Fruit fly (Drosophila melanogaster) whole organism, embryonic: ENCODE results near the gene Polr1F.

Experiments
- B-H1 ChIP-seq: fragments of 200-800 bp; sonication (Bioruptor generic); IDR thresholded peaks from 3 replicates; pipeline ENCODE4 v1.3.6; 2022; ENCODE audit warnings: missing biosample characterization, missing genetic modification characterization
- CG10147 ChIP-seq: fragments of 200-800 bp; sonication (Bioruptor generic); optimal IDR thresholded peaks from 2 replicates; lab custom pipeline; 2019; ENCODE audit warnings: missing biosample characterization, mild to moderate bottlenecking, missing genetic modification characterization, moderate library complexity
- CG10462 ChIP-seq: fragments of 200-800 bp; sonication (Bioruptor generic); optimal IDR thresholded peaks from 2 replicates; lab custom pipeline; 2016; ENCODE audit warnings: missing biosample characterization, missing genetic modification characterization
- CG11085 ChIP-seq: fragments of 200-800 bp; sonication (Bioruptor generic); IDR thresholded peaks from 2 replicates; pipeline ENCODE4 v1.3.6; 2022; ENCODE audit warnings: missing biosample characterization, missing genetic modification characterization
- CG11560 ChIP-seq: fragments of 200-800 bp; sonication (Bioruptor generic); IDR thresholded peaks from 3 replicates; pipeline ENCODE4 v1.3.6; 2022; ENCODE audit warnings: missing biosample characterization, missing genetic modification characterization
- CG1233 ChIP-seq: fragments of 200-800 bp; sonication (Bioruptor generic); optimal IDR thresholded peaks from 4 replicates; lab custom pipeline; 2018; ENCODE audit warnings: missing biosample characterization, mild to moderate bottlenecking, missing genetic modification characterization
- CG16813 ChIP-seq: fragments of 200-800 bp; sonication (Bioruptor generic); IDR thresholded peaks from 3 replicates; pipeline ENCODE4 v1.3.6; 2022; ENCODE audit warnings: missing biosample characterization, missing genetic modification characterization; ENCODE audit not compliant: partially characterized antibody
- CG17359 ChIP-seq: fragments of 200-800 bp; sonication (Bioruptor generic); optimal IDR thresholded peaks from 3 replicates; lab custom pipeline; 2018; ENCODE audit warnings: missing biosample characterization, mild to moderate bottlenecking, missing genetic modification characterization, moderate library complexity
- CG1792 ChIP-seq: fragments of 200-800 bp; sonication (Bioruptor generic); optimal IDR thresholded peaks from 2 replicates; lab custom pipeline; 2016; ENCODE audit warnings: missing biosample characterization, missing genetic modification characterization
- CG2120 ChIP-seq: fragments of 200-800 bp; sonication (Bioruptor generic); optimal IDR thresholded peaks from 3 replicates; lab custom pipeline; 2016; ENCODE audit warnings: missing biosample characterization, missing genetic modification characterization
- CG34224 ChIP-seq: fragments of 200-800 bp; sonication (Bioruptor generic); IDR thresholded peaks from 3 replicates; pipeline ENCODE4 v1.3.6; 2022; ENCODE audit warnings: missing biosample characterization, missing genetic modification characterization; ENCODE audit not compliant: partially characterized antibody
- CG3847 ChIP-seq: fragments of 200-800 bp; sonication (Bioruptor generic); IDR thresholded peaks from 2 replicates; pipeline ENCODE4 v1.3.6; 2022; ENCODE audit warnings: missing biosample characterization, missing genetic modification characterization
- CG4707 ChIP-seq: fragments of 200-800 bp; sonication (Bioruptor generic); optimal IDR thresholded peaks from 2 replicates; lab custom pipeline; 2018; ENCODE audit warnings: missing biosample characterization, mild to moderate bottlenecking, missing genetic modification characterization, moderate library complexity
- CG6791 ChIP-seq: fragments of 200-800 bp; sonication (Bioruptor generic); IDR thresholded peaks from 3 replicates; pipeline ENCODE4 v1.3.6; 2022; ENCODE audit warnings: missing biosample characterization, missing genetic modification characterization; ENCODE audit not compliant: partially characterized antibody
- CG8281 ChIP-seq: fragments of 200-800 bp; sonication (Bioruptor generic); optimal IDR thresholded peaks from 2 replicates; lab custom pipeline; 2018; ENCODE audit warnings: missing biosample characterization, mild to moderate bottlenecking, missing genetic modification characterization, moderate library complexity
- CG9437 ChIP-seq: fragments of 200-800 bp; sonication (Bioruptor generic); optimal IDR thresholded peaks from 2 replicates; lab custom pipeline; 2018; ENCODE audit warnings: missing biosample characterization, mild to moderate bottlenecking, missing genetic modification characterization
- CG9797 ChIP-seq: fragments of 200-800 bp; sonication (Bioruptor generic); optimal IDR thresholded peaks from 3 replicates; lab custom pipeline; 2018; ENCODE audit warnings: missing biosample characterization, mild to moderate bottlenecking, missing genetic modification characterization
- CHES-1-like ChIP-seq: fragments of 200-800 bp; sonication (Bioruptor generic); optimal IDR thresholded peaks from 2 replicates; lab custom pipeline; 2016; ENCODE audit warnings: missing biosample characterization, missing genetic modification characterization
- CoRest ChIP-seq: fragments of 200-800 bp; sonication (Bioruptor generic); optimal IDR thresholded peaks from 3 replicates; lab custom pipeline; 2018; ENCODE audit warnings: missing biosample characterization, mild to moderate bottlenecking, missing genetic modification characterization, moderate library complexity
- D ChIP-seq, 2 experiments: fragments of 200-800 bp in 1 of 2; fragments of >200 bp in 1 of 2; sonication (Bioruptor generic) in 1 of 2; optimal IDR thresholded peaks; 2 replicates in 1 of 2; 3 replicates in 1 of 2; lab custom pipeline; 2017; ENCODE audit warnings: mild to moderate bottlenecking in 1 of 2, missing biosample characterization in 1 of 2, missing genetic modification characterization in 1 of 2, missing genetic modification reagents in 1 of 2
- Dll ChIP-seq: fragments of 200-800 bp; sonication (Bioruptor generic); IDR thresholded peaks from 4 replicates; pipeline ENCODE4 v1.3.6; 2022; ENCODE audit warnings: missing biosample characterization, missing genetic modification characterization; ENCODE audit not compliant: partially characterized antibody
- Ets65A ChIP-seq: fragments of 200-800 bp; sonication (Bioruptor generic); peaks from one replicate; lab custom pipeline; 2016; ENCODE audit warnings: missing biosample characterization, missing genetic modification characterization
- MTF-1 ChIP-seq: fragments of 200-800 bp; sonication (Bioruptor generic); optimal IDR thresholded peaks from 2 replicates; lab custom pipeline; 2018; ENCODE audit warnings: missing biosample characterization, mild to moderate bottlenecking, missing genetic modification characterization, borderline replicate concordance
- Opbp ChIP-seq: fragments of 200-800 bp; sonication (Bioruptor generic); IDR thresholded peaks from 3 replicates; pipeline ENCODE4 v1.3.6; 2022; ENCODE audit warnings: missing biosample characterization, missing genetic modification characterization; ENCODE audit not compliant: partially characterized antibody
- Optix ChIP-seq: fragments of 200-800 bp; sonication (Bioruptor generic); IDR thresholded peaks from 3 replicates; pipeline ENCODE4 v1.3.6; 2022; ENCODE audit warnings: missing biosample characterization, missing genetic modification characterization
- Ravus ChIP-seq: fragments of 200-800 bp; sonication (Bioruptor generic); IDR thresholded peaks from 2 replicates; pipeline ENCODE4 v1.3.6; 2022; ENCODE audit warnings: missing biosample characterization, missing genetic modification characterization
- ase ChIP-seq: fragments of 200-800 bp; sonication (Bioruptor generic); IDR thresholded peaks from 3 replicates; pipeline ENCODE4 v1.3.6; 2022; ENCODE audit warnings: missing biosample characterization, missing genetic modification characterization
- bcd ChIP-seq: fragments of 200-800 bp; sonication (Bioruptor generic); optimal IDR thresholded peaks from 2 replicates; lab custom pipeline; 2017; ENCODE audit warnings: missing biosample characterization, mild to moderate bottlenecking, missing genetic modification characterization
- bsh ChIP-seq, 2 experiments: fragments of 200-800 bp; sonication (Bioruptor generic); optimal IDR thresholded peaks; 2 replicates each; lab custom pipeline; 2017 to 2018; ENCODE audit warnings: mild to moderate bottlenecking in 2 of 2, missing biosample characterization in 2 of 2, missing genetic modification characterization in 2 of 2, moderate library complexity in 1 of 2
- chinmo ChIP-seq: fragments of 200-800 bp; sonication (Bioruptor generic); IDR thresholded peaks from 4 replicates; pipeline ENCODE4 v1.3.6; 2022; ENCODE audit warnings: missing biosample characterization, missing genetic modification characterization; ENCODE audit not compliant: partially characterized antibody
- chm ChIP-seq: fragments of 200-800 bp; sonication (Bioruptor generic); IDR thresholded peaks from 2 replicates; pipeline ENCODE4 v1.3.6; 2022; ENCODE audit warnings: missing biosample characterization, missing genetic modification characterization
- dati ChIP-seq: fragments of 200-800 bp; sonication (Bioruptor generic); IDR thresholded peaks from 2 replicates; pipeline ENCODE4 v1.3.6; 2022; ENCODE audit warnings: missing biosample characterization, missing genetic modification characterization
- dpn ChIP-seq, 2 experiments: fragments of 200-800 bp; sonication (Bioruptor generic); optimal IDR thresholded peaks; 3 replicates each; lab custom pipeline; 2016; ENCODE audit warnings: missing biosample characterization in 2 of 2, missing genetic modification characterization in 2 of 2
- dysf ChIP-seq: fragments of 200-800 bp; sonication (Bioruptor generic); IDR thresholded peaks from 3 replicates; pipeline ENCODE4 v1.3.6; 2022; ENCODE audit warnings: missing biosample characterization, missing genetic modification characterization
- fu2 ChIP-seq: fragments of 200-800 bp; sonication (Bioruptor generic); optimal IDR thresholded peaks from 2 replicates; lab custom pipeline; 2016; ENCODE audit warnings: missing biosample characterization, missing genetic modification characterization
- gce ChIP-seq: fragments of 200-800 bp; sonication (Bioruptor generic); IDR thresholded peaks from 3 replicates; pipeline ENCODE4 v1.3.6; 2022; ENCODE audit warnings: missing biosample characterization, missing genetic modification characterization
- ham ChIP-seq: fragments of 200-800 bp; sonication (Bioruptor generic); IDR thresholded peaks from 2 replicates; pipeline ENCODE4 v1.3.6; 2022; ENCODE audit warnings: missing biosample characterization, missing genetic modification characterization
- hbn ChIP-seq: fragments of 200-800 bp; sonication (Bioruptor generic); IDR thresholded peaks from 2 replicates; pipeline ENCODE4 v1.3.6; 2022; ENCODE audit warnings: missing biosample characterization, missing genetic modification characterization; ENCODE audit not compliant: partially characterized antibody
- mirr ChIP-seq: fragments of 200-800 bp; sonication (Bioruptor generic); optimal IDR thresholded peaks from 3 replicates; lab custom pipeline; 2018; ENCODE audit warnings: missing biosample characterization, mild to moderate bottlenecking, missing genetic modification characterization
- pb ChIP-seq: fragments of 200-800 bp; sonication (Bioruptor generic); optimal IDR thresholded peaks from 3 replicates; lab custom pipeline; 2016; ENCODE audit warnings: missing biosample characterization, missing genetic modification characterization
- pum ChIP-seq: fragments of 200-800 bp; sonication (Bioruptor generic); optimal IDR thresholded peaks from 2 replicates; lab custom pipeline; 2016; ENCODE audit warnings: missing biosample characterization, missing genetic modification characterization
- seq ChIP-seq: fragments of 200-800 bp; sonication (Bioruptor generic); IDR thresholded peaks from 2 replicates; pipeline ENCODE4 v1.3.6; 2022; ENCODE audit warnings: missing biosample characterization, missing genetic modification characterization
- sna ChIP-seq: fragments of 200-800 bp; sonication (Bioruptor generic); IDR thresholded peaks from 2 replicates; pipeline ENCODE4 v1.3.6; 2022; ENCODE audit warnings: missing biosample characterization, missing genetic modification characterization; ENCODE audit not compliant: partially characterized antibody
- stc ChIP-seq: fragments of 200-800 bp; sonication (Bioruptor generic); IDR thresholded peaks from 2 replicates; pipeline ENCODE4 v1.3.6; 2022; ENCODE audit warnings: missing biosample characterization, missing genetic modification characterization
- stwl ChIP-seq: fragments of 200-800 bp; sonication (Bioruptor generic); optimal IDR thresholded peaks from 3 replicates; lab custom pipeline; 2018; ENCODE audit warnings: missing biosample characterization, mild to moderate bottlenecking, missing genetic modification characterization, moderate library complexity
- tna ChIP-seq: fragments of 200-800 bp; sonication (Bioruptor generic); IDR thresholded peaks from 2 replicates; pipeline ENCODE4 v1.3.6; 2022; ENCODE audit warnings: missing biosample characterization, missing genetic modification characterization; ENCODE audit not compliant: partially characterized antibody
- twi ChIP-seq: fragments of 200-800 bp; optimal IDR thresholded peaks from 2 replicates; lab custom pipeline; 2019; ENCODE audit warnings: missing biosample characterization, mild to moderate bottlenecking, missing genetic modification characterization, moderate library complexity
- vfl ChIP-seq: fragments of 200-800 bp; sonication (Bioruptor generic); optimal IDR thresholded peaks from 2 replicates; lab custom pipeline; 2016; ENCODE audit warnings: missing biosample characterization, missing genetic modification characterization
- zf30C ChIP-seq: fragments of 200-800 bp; sonication (Bioruptor generic); optimal IDR thresholded peaks from 3 replicates; lab custom pipeline; 2018; ENCODE audit warnings: missing biosample characterization, mild to moderate bottlenecking, missing genetic modification characterization

Gene Polr1F

dm6 chr2L:6956725-6957124 is 49.1 kb upstream of the Polr1F start, which contains the start of the genes CG13775 and CG3430 (continued):
- TF ChIP-seq CG11085 (GFP tag; lab: Robert Waterston, UW) (no peak), CG6791 (GFP tag; lab: Robert Waterston, UW) (peak; percentile 56; the same call in 2 of the 3 replicates), fu2 (GFP tag; lab: Kevin White, UChicago) (no peak), CG10147 (no peak), CG4707 (GFP tag; lab: Kevin White, UChicago) (no peak), twi (no peak), stc (GFP tag; lab: Robert Waterston, UW) (peak; percentile 36; the same call in 1 of the 2 replicates), CHES-1-like (GFP tag; lab: Kevin White, UChicago) (peak; percentile 56), pum (GFP tag; lab: Kevin White, UChicago) (peak; percentile 5), dysf (GFP tag; lab: Robert Waterston, UW) (peak; percentile 40; the same call in 1 of the 3 replicates), Dll (GFP tag; lab: Robert Waterston, UW) (peak; percentile 69), CG9797 (peak; percentile 13), dati (GFP tag; lab: Robert Waterston, UW) (no peak), hbn (GFP tag; lab: Robert Waterston, UW) (peak; percentile 65), CG2120 (GFP tag; lab: Kevin White, UChicago) (peak; percentile 59), CG34224 (peak; percentile 71), B-H1 (GFP tag; lab: Robert Waterston, UW) (no peak), chm (GFP tag; lab: Robert Waterston, UW) (peak; percentile 66), bcd (no peak), pb (GFP tag; lab: Kevin White, UChicago) (peak; percentile 28), ase (0 out of 3 replicates have a peak, but pooled peaks have one; percentile 16), MTF-1 (GFP tag; lab: Kevin White, UChicago) (no peak), mirr (GFP tag; lab: Kevin White, UChicago) (peak; percentile 28), CG3847 (GFP tag; lab: Robert Waterston, UW) (peak; percentile 24; the same call in 1 of the 2 replicates), CG1792 (GFP tag; lab: Kevin White, UChicago) (no peak), Opbp (peak; percentile 70; the same call in 2 of the 3 replicates), zf30C (GFP tag; lab: Kevin White, UChicago) (no peak), CG1233 (GFP tag; lab: Kevin White, UChicago) (peak; percentile 1), D (optimal IDR thresholded peaks at IDR 0.05; lab: Kevin White, UChicago) (no peak), D (GFP tag; optimal IDR thresholded peaks at IDR 0.05; lab: Kevin White, UChicago) (no peak), gce (GFP tag; lab: Robert Waterston, UW) (0 out of 3 replicates have a peak, but pooled peaks have one; percentile 31), CG10462 (GFP tag; lab: Kevin White, UChicago) (no peak), tna (GFP tag; lab: Robert Waterston, UW) (0 out of 2 replicates have a peak, but pooled peaks have one; percentile 30), sna (GFP tag; lab: Robert Waterston, UW) (peak; percentile 53; the same call in 1 of the 2 replicates), CG16813 (GFP tag; lab: Robert Waterston, UW) (peak; percentile 56), bsh (GFP tag; optimal IDR thresholded peaks at IDR 0.05; lab: Kevin White, UChicago) (no peak), dpn (GFP tag; optimal IDR thresholded peaks at IDR 0.05; lab: Kevin White, UChicago) (peak; percentile 25 to 54), ham (GFP tag; lab: Robert Waterston, UW) (no peak), chinmo (GFP tag; lab: Robert Waterston, UW) (peak; percentile 74; the same call in 2 of the 4 replicates), CoRest (tag; lab: Kevin White, UChicago) (peak; percentile 27), Ravus (GFP tag; lab: Robert Waterston, UW) (no peak), vfl (GFP tag; lab: Kevin White, UChicago) (peak; percentile 7), CG8281 (tag; lab: Kevin White, UChicago) (no peak), CG11560 (tag; lab: Robert Waterston, UW) (no peak), CG17359 (no peak), Ets65A (peak; percentile 98), seq (GFP tag; lab: Robert Waterston, UW) (0 out of 2 replicates have a peak, but pooled peaks have one; percentile 45), CG9437 (GFP tag; lab: Kevin White, UChicago) (peak; percentile 2), stwl (peak; percentile 39), Optix (GFP tag; lab: Robert Waterston, UW) (no peak)
